Fruit fly (Drosophila melanogaster) whole organism, pupa: ENCODE results near the gene Fer1HCH.
A peak's percentile ranks its signal among the peaks of the same experiment; 100 is the strongest.

Experiments
- CG10348 ChIP-seq: fragments of 200-800 bp; sonication (Bioruptor generic); IDR thresholded peaks from 2 replicates; pipeline ENCODE4 v1.3.6; 2022; ENCODE audit warnings: missing biosample characterization, missing genetic modification characterization
- CG12605 ChIP-seq: fragments of 200-800 bp; sonication (Bioruptor generic); IDR thresholded peaks from 2 replicates; pipeline ENCODE4 v1.3.6; 2022; ENCODE audit warnings: missing biosample characterization, missing genetic modification characterization
- CG13204 ChIP-seq: fragments of 200-800 bp; sonication (Bioruptor generic); optimal IDR thresholded peaks from 2 replicates; lab custom pipeline; 2018; ENCODE audit warnings: missing biosample characterization, mild to moderate bottlenecking, missing genetic modification characterization, moderate library complexity
- CG14655 ChIP-seq: fragments of 200-800 bp; sonication (Bioruptor generic); optimal IDR thresholded peaks from 3 replicates; lab custom pipeline; 2017; ENCODE audit warnings: mild to moderate bottlenecking, missing biosample characterization, missing genetic modification reagents, missing genetic modification characterization
- CG15710 ChIP-seq: fragments of 200-800 bp; sonication (Bioruptor generic); optimal IDR thresholded peaks from 2 replicates; lab custom pipeline; 2018; ENCODE audit warnings: missing biosample characterization, mild to moderate bottlenecking, missing genetic modification characterization, moderate library complexity
- CG17806 ChIP-seq: fragments of 200-800 bp; sonication (Bioruptor generic); optimal IDR thresholded peaks from 2 replicates; lab custom pipeline; 2018; ENCODE audit warnings: missing biosample characterization, mild to moderate bottlenecking, missing genetic modification characterization, moderate library complexity
- CG32121 ChIP-seq: fragments of 200-800 bp; sonication (Bioruptor generic); IDR thresholded peaks from 2 replicates; pipeline ENCODE4 v1.3.6; 2022; ENCODE audit warnings: missing biosample characterization, missing genetic modification characterization
- CG34367 ChIP-seq: fragments of 200-800 bp; sonication (Bioruptor generic); optimal IDR thresholded peaks from 2 replicates; lab custom pipeline; 2018; ENCODE audit warnings: missing biosample characterization, mild to moderate bottlenecking, missing genetic modification characterization
- CG4496 ChIP-seq: fragments of 200-800 bp; sonication (Bioruptor generic); IDR thresholded peaks from 3 replicates; pipeline ENCODE4 v1.3.6; 2022; ENCODE audit warnings: missing biosample characterization, missing genetic modification characterization
- CG8159 ChIP-seq: fragments of 200-800 bp; sonication (Bioruptor generic); optimal IDR thresholded peaks from 3 replicates; lab custom pipeline; 2018; ENCODE audit warnings: missing biosample characterization, mild to moderate bottlenecking, missing genetic modification characterization, moderate library complexity
- CG8301 ChIP-seq: fragments of 200-800 bp; sonication (Bioruptor generic); optimal IDR thresholded peaks from 2 replicates; lab custom pipeline; 2018; ENCODE audit warnings: missing biosample characterization, mild to moderate bottlenecking, missing genetic modification characterization
- CG9948 ChIP-seq: fragments of 200-800 bp; sonication (Bioruptor generic); optimal IDR thresholded peaks from 2 replicates; lab custom pipeline; 2018; ENCODE audit warnings: missing biosample characterization, mild to moderate bottlenecking, missing genetic modification characterization, moderate library complexity
- D1 ChIP-seq: fragments of 200-800 bp; sonication (Bioruptor generic); optimal IDR thresholded peaks from 2 replicates; lab custom pipeline; 2018; ENCODE audit warnings: missing biosample characterization, mild to moderate bottlenecking, missing genetic modification characterization, moderate library complexity
- EcR ChIP-seq: fragments of 200-800 bp; sonication (Bioruptor generic); optimal IDR thresholded peaks from 3 replicates; lab custom pipeline; 2019; ENCODE audit warnings: missing biosample characterization, missing genetic modification characterization, mild to moderate bottlenecking, moderate library complexity, missing genetic modification reagents
- Ets98B ChIP-seq: fragments of 200-800 bp; sonication (Bioruptor generic); IDR thresholded peaks from 2 replicates; pipeline ENCODE4 v1.3.6; 2022; ENCODE audit warnings: missing biosample characterization, missing genetic modification characterization
- Pif1A ChIP-seq: fragments of 200-800 bp; sonication (Bioruptor generic); optimal IDR thresholded peaks from 3 replicates; lab custom pipeline; 2016; ENCODE audit warnings: missing biosample characterization, missing genetic modification characterization
- Pif1B ChIP-seq: fragments of 200-800 bp; sonication (Bioruptor generic); optimal IDR thresholded peaks from 3 replicates; lab custom pipeline; 2016; ENCODE audit warnings: missing biosample characterization, missing genetic modification characterization
- Snoo ChIP-seq: fragments of 200-800 bp; sonication (Bioruptor generic); optimal IDR thresholded peaks from 3 replicates; lab custom pipeline; 2017; ENCODE audit warnings: missing biosample characterization, mild to moderate bottlenecking, missing genetic modification characterization, inconsistent platforms
- fd96Ca ChIP-seq: fragments of 200-800 bp; sonication (Bioruptor generic); IDR thresholded peaks from 3 replicates; pipeline ENCODE4 v1.3.6; 2022; ENCODE audit warnings: missing biosample characterization, missing genetic modification characterization
- gl ChIP-seq: fragments of 200-800 bp; sonication (Bioruptor generic); optimal IDR thresholded peaks from 2 replicates; lab custom pipeline; 2018; ENCODE audit warnings: missing biosample characterization, mild to moderate bottlenecking, missing genetic modification characterization
- rn ChIP-seq: fragments of 200-800 bp; sonication (Bioruptor generic); IDR thresholded peaks from 2 replicates; pipeline ENCODE4 v1.3.6; 2022; ENCODE audit warnings: missing biosample characterization, missing genetic modification characterization

Fer1HCH gene

DNA sequence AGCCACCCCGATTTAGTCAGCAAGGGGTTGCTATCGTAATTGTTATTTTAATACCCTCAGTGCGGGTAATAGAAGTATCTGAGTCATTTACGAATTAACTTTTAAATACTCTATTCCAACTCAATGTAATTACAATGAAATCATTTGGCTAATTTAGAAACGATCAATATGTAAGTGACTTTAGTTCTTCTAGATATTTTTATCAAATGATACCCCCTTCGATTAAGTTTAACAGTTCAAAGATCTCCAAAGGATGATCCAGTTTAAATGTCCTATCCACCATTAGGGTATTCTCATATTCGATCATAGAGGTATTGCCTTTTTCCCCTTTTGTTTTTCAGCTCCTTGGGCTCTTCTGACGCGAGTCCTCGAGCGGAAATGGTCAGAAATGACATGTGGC is 5.9 kb upstream of the Fer1HCH start:
- no peak for TF ChIP-seq CG13204 (GFP tag; lab: Kevin White, UChicago)
- TF ChIP-seq CG15710 (tag; lab: Kevin White, UChicago), result no peak
- no peak for TF ChIP-seq CG34367

DNA sequence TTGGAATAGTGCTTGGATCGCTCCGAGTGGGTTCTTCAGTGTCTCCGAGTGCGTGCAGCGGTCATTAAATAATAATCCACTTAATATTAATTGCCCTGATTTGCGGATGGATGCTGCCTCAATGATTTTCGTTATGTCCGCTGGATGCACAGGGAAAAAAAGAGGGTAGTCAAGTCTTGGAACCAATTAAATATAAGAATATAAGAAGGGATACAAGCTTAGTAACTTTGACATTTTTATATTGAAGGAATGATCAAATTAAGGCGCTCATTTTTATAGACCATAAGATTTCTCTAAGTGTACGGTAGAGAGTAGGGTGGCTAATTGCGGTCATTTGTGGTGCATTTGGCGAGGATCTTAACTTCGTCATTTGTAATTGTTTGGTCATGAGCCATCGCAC is 4.0 kb upstream of the Fer1HCH start:
- no peak for TF ChIP-seq EcR (GFP tag; lab: Kevin White, UChicago)
- no peak for TF ChIP-seq CG10348 (GFP tag; lab: Robert Waterston, UW)
- no peak for TF ChIP-seq fd96Ca (GFP tag; lab: Robert Waterston, UW)
- TF ChIP-seq CG34367, result no peak
- no peak for TF ChIP-seq Ets98B (GFP tag; lab: Robert Waterston, UW)
- peak; percentile 2 for TF ChIP-seq CG8159 (tag; lab: Kevin White, UChicago)
- TF ChIP-seq Pif1A (GFP tag; lab: Kevin White, UChicago), result no peak
- no peak for TF ChIP-seq CG14655 (GFP tag; lab: Kevin White, UChicago)
- TF ChIP-seq CG32121, result no peak
- peak; percentile 20 for TF ChIP-seq CG17806 (tag; lab: Kevin White, UChicago)

DNA sequence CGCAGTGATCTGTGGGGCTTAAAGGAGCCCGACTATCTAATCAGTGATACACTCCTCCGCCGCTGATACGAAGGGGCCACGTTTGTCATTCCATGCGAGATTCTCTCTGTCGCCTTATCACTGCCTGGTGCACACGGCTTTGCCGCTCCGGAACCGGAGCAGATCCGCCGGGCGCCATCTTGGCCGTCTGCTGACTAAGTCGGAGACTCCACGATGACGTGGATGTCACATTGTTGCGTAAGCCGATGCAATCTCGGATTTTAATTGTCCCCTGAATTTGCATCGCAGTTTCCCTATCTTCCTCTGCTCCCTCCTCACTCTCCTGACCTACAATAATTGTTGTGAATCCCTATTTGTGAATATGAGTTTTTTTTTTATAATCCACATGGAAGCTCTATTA is 3.1 kb upstream of the Fer1HCH start:
- TF ChIP-seq gl (no peak), CG4496 (GFP tag; lab: Robert Waterston, UW) (0 out of 3 replicates have a peak, but pooled peaks have one; percentile 26)

DNA sequence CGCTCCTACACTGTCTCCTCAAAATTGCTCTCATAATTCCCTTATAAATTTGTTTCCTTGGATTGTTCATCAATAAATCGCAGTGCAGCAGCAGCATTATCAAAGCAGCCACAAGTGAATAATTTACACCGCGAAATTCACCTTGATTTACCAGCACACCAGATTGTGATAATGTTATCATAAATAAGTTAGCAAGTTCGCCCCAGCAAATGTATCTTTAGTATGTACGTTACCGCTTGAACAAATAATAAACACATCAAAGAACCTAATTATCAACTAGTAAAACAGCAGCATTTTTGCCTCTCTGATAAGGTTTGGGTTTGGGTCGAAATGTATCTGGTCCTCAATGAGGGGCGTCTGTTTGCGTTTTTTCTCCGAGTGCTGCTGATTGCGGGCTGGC is 2.3 kb upstream of the Fer1HCH start:
- no peak for TF ChIP-seq CG17806 (tag; lab: Kevin White, UChicago)

DNA sequence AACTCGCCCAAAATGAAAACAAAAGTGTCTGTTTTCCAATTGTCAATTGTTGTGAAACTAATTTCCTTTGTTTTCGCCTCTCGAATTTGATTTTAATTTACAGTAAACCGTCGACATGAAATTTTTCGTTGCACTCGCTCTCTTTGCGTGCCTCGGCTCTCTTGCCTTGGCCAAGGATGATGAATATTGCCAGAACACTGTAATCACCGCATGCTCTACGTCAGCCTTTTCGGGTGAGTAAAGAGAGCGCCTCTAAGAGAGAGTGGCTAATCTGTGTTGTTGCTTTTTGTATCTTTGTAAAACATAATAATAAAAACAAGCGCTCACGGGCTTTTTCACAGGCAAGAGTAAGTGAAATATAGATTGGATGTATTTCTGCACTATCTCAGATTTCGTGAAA is 1.1 kb upstream of the Fer1HCH start:
- no peak for TF ChIP-seq EcR (GFP tag; lab: Kevin White, UChicago)
- no peak for TF ChIP-seq CG32121
- TF ChIP-seq Pif1B (GFP tag; lab: Kevin White, UChicago), result no peak
- TF ChIP-seq D1 (tag; lab: Kevin White, UChicago), result no peak
- TF ChIP-seq fd96Ca (GFP tag; lab: Robert Waterston, UW), result no peak
- no peak for TF ChIP-seq CG10348 (GFP tag; lab: Robert Waterston, UW)
- no peak for TF ChIP-seq rn (GFP tag; lab: Robert Waterston, UW)
- TF ChIP-seq CG8301 (tag; lab: Kevin White, UChicago), result no peak
- TF ChIP-seq Snoo (tag; lab: Kevin White, UChicago), result no peak
- TF ChIP-seq CG13204 (GFP tag; lab: Kevin White, UChicago), result no peak
- TF ChIP-seq Pif1A (GFP tag; lab: Kevin White, UChicago), result no peak

DNA sequence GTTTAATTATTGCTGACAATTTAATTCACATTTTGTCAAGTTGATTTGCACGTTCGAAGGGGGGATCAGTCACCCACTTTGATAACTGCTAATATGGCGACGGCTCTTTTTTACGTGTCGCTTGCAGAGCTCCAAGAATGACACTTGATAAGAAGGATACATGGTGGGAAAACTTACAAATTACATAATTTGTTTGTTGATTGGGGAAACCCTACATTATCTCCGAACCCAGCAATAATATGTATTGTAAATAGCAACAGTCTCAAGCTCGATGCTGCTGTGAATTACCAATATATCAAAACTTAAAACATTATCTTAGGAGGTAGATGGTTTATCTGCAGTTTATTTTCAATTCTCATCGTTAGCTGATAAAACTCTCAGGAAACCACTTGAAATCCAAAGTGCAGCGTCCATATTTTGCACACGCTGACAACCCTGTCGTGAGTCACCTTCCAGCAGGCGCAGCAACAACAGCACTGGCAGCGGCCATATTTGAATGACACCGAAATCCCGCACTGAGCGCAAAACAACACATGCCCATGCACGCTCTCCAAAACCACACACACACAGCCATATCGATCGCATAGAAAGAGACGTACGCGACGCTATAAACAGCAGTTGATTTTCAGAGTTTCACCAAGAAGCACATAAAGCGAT is 365 bp upstream of the Fer1HCH start:
- TF ChIP-seq Pif1B (GFP tag; lab: Kevin White, UChicago) (peak; percentile 86), CG4496 (GFP tag; lab: Robert Waterston, UW) (peak; percentile 89), CG34367 (peak; percentile 92), CG13204 (GFP tag; lab: Kevin White, UChicago) (peak; percentile 87), CG8159 (tag; lab: Kevin White, UChicago) (peak; percentile 97), CG14655 (GFP tag; lab: Kevin White, UChicago) (peak; percentile 99), Ets98B (GFP tag; lab: Robert Waterston, UW) (no peak; the same call in 1 of the 2 replicates), CG9948 (peak; percentile 94), CG17806 (tag; lab: Kevin White, UChicago) (peak; percentile 83), CG12605 (peak; percentile 59), rn (GFP tag; lab: Robert Waterston, UW) (peak; percentile 72; the same call in 1 of the 2 replicates), Pif1A (GFP tag; lab: Kevin White, UChicago) (peak; percentile 93), D1 (tag; lab: Kevin White, UChicago) (peak; percentile 88), CG8301 (tag; lab: Kevin White, UChicago) (peak; percentile 96), fd96Ca (GFP tag; lab: Robert Waterston, UW) (peak; percentile 93), CG15710 (tag; lab: Kevin White, UChicago) (peak; percentile 95), Snoo (tag; lab: Kevin White, UChicago) (peak; percentile 97), CG32121 (peak; percentile 86), CG10348 (GFP tag; lab: Robert Waterston, UW) (peak; percentile 70), EcR (GFP tag; lab: Kevin White, UChicago) (peak; percentile 9), gl (peak; percentile 80)
- TF ChIP-seq, all 21 proteins: peak for 20

DNA sequence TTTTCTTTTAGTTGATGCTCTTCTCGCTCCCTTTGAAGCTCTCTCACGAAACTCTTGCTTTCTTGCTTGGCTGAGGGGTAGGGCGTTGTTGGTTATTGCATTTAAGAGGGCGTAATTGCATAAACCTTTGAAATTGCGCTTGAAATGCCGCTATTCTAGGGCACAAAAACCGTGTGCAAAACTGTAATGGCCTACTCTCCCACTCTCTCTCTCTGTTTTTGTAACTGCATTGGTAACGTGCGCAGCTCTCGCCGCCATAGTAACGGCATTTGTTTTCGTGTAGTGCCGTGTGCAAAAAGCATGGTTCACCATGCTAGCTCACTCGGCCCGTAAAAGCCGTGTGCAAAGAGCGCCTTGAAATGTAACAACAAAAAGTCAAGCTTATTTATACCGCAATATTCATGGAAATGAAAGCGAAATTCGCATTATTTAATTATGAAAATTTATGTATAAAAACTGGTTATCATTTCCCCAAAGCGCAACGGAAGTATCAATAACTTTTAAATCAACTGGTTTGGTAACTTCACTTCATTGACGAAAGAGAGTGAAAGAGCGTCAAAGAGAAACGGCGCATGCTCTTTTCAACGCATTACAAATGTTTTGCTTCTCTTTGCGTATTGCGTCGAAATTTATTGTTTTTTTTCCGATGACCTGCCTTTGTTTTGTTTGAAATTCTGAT is 1.1 kb downstream of the Fer1HCH start:
- TF ChIP-seq CG8159 (tag; lab: Kevin White, UChicago) (peak; percentile 15), gl (no peak), Ets98B (GFP tag; lab: Robert Waterston, UW) (peak; percentile 46), Pif1A (GFP tag; lab: Kevin White, UChicago) (peak; percentile 34), CG14655 (GFP tag; lab: Kevin White, UChicago) (no peak), rn (GFP tag; lab: Robert Waterston, UW) (no peak), CG4496 (GFP tag; lab: Robert Waterston, UW) (peak; percentile 89), Pif1B (GFP tag; lab: Kevin White, UChicago) (peak; percentile 55), EcR (GFP tag; lab: Kevin White, UChicago) (peak; percentile 35)
- TF ChIP-seq, all 21 proteins: peak for 6
